Worm (Caenorhabditis elegans): ENCODE data around the gene F35H12.6.

DNA sequence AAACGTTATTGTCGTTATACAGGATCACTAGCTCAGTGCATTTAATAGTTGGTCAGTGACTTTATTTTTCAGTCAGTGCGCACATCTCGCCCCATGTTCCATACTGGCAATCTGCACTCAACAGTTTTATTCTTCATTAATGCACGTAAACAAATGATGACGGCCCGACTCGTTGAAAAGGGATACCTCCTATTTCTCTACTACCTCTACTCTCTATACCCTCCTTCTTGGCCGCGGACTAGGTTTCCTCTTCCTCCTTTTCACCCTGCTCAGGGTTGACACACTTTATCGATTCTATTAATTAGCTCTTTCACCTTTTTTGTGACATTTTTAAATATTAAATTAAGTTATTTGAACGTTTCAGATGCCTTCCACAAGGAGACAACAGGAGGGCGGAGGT is 2.4 kb downstream of the F35H12.6 start, which contains the start of gene sel-12:
- no peak for TF ChIP-seq him-1 (tag; optimal IDR thresholded peaks at IDR 0.05)
- no peak for TF ChIP-seq dao-5 (tag; optimal IDR thresholded peaks at IDR 0.05)
